Worm (Caenorhabditis elegans): Measurements from ENCODE around the gene F23D12.11.
"Not testable (repeated sequence)": the region's sequence is repeated elsewhere in the genome, so short reads cannot be mapped to it uniquely, and the experiment has no call there.

The F23D12.11 gene

DNA sequence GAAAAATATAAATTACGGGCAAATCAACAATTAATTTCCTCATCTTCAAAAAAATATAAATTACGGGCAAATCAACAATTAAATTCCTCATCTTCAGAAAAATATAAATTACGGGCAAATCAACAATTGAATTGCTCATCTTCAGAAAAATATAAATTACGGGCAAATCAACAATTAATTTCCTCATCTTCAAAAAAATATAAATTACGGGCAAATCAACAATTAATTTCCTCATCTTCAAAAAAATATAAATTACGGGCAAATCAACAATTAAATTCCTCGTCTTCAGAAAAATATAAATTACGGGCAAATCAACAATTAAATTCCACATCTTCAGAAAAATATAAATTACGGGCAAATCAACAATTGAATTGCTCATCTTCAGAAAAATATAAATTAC is 36.8 kb downstream of the F23D12.11 start:
- TF ChIP-seq sox-2 (GFP tag; IDR thresholded peaks at IDR 0.05) (peak; percentile 63), unc-3 (GFP tag; conservative IDR thresholded peaks at IDR 0.05) (0 out of 2 replicates have a peak, but pooled peaks have one; percentile 15)
- not testable (repeated sequence) for TF ChIP-seq unc-3 (tag; optimal IDR thresholded peaks at IDR 0.05)

DNA sequence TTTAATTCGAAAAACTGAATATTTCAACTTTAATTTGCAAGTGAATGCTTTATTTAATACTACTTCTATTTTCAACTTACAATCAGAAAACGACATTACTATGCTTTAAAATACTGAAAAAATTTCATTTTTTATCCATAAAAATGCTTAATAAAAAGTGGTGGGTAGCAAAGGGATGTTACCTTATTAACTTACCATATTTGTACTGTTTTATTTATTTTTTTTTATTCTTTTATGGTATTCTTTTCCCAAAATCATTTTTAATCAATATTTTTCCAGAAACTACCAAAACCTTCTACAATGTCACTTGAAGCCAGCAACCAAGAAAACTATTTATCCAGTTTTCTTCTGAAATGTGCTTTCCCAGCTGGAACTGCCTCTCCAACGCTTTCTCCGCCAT is 41.6 kb downstream of the F23D12.11 start, which contains the start of gene Y60A9.3:
Gene Y60A9.3, plus strand, starts transcription at position 301 of the 400 bp plus-strand sequence.
- TF ChIP-seq unc-3 (GFP tag; conservative IDR thresholded peaks at IDR 0.05) (no peak), unc-3 (tag; optimal IDR thresholded peaks at IDR 0.05) (no peak), pat-9 (tag; optimal IDR thresholded peaks at IDR 0.05) (no peak), ceh-9 (tag; optimal IDR thresholded peaks at IDR 0.05) (no peak), ahr-1 (tag; optimal IDR thresholded peaks at IDR 0.05) (no peak), pha-4 (tag; optimal IDR thresholded peaks at IDR 0.05) (no peak), ceh-19 (GFP tag; optimal IDR thresholded peaks at IDR 0.05) (no peak), C08G9.2 (tag; optimal IDR thresholded peaks at IDR 0.05) (no peak), ceh-48 (tag; optimal IDR thresholded peaks at IDR 0.05) (no peak)

ce11 chrX:14377169-14377568 is 47.4 kb downstream of the F23D12.11 start, which contains the start of gene Y60A9A.1:
Gene Y60A9A.1 (minus strand): TSS chrX:14377269.
- TF ChIP-seq unc-42 (tag; optimal IDR thresholded peaks at IDR 0.05) (no peak), C08G9.2 (tag; optimal IDR thresholded peaks at IDR 0.05) (no peak), ceh-48 (tag; optimal IDR thresholded peaks at IDR 0.05) (no peak), tbx-7 (tag; optimal IDR thresholded peaks at IDR 0.05) (no peak), C38D4.7 (GFP tag; optimal IDR thresholded peaks at IDR 0.05) (no peak), hlh-6 (tag; optimal IDR thresholded peaks at IDR 0.05) (no peak), ztf-16 (tag; optimal IDR thresholded peaks at IDR 0.05) (no peak), syd-9 (tag; optimal IDR thresholded peaks at IDR 0.05) (no peak), tbx-2 (tag; optimal IDR thresholded peaks at IDR 0.05) (no peak)
